Fruit fly (Drosophila melanogaster): ENCODE results near the gene Torsin.

The Torsin gene

DNA sequence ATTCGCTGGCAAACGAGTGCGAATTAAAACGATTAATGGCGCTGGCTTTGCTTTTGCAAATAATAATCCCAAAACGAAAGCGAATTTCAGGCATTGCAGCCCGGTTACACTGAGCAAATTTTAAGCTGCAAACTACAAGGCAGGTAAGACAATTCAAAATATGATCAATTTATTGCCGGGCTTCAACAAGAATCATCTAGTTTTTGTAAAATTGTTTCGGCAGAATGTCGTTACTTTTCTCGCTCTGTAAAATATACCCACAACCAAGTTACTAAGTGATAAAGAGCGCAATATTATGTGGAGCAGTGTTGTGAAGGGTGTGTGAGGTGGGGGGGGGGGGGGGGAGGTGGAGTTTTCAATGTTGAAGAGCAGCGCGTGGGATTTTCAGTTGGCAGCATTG is 34.9 kb downstream of the Torsin start (continued):
- TF ChIP-seq Eip93F (GFP tag; optimal IDR thresholded peaks at IDR 0.05) (no peak), CG6854 (GFP tag; optimal IDR thresholded peaks at IDR 0.05) (no peak), dac (GFP tag; optimal IDR thresholded peaks at IDR 0.05) (no peak), CG3032 (tag; optimal IDR thresholded peaks at IDR 0.05) (no peak), fd85E (GFP tag; optimal IDR thresholded peaks at IDR 0.05) (no peak), CG32006 (GFP tag; optimal IDR thresholded peaks at IDR 0.05) (peak; percentile 4), CG11294 (GFP tag; IDR thresholded peaks at IDR 0.05) (no peak), CG9139 (GFP tag; optimal IDR thresholded peaks at IDR 0.05) (no peak), CG11902 (GFP tag; optimal IDR thresholded peaks at IDR 0.05) (no peak), CG6276 (GFP tag; optimal IDR thresholded peaks at IDR 0.05) (no peak), CG4318 (GFP tag; optimal IDR thresholded peaks at IDR 0.05) (no peak), Sox15 (GFP tag; optimal IDR thresholded peaks at IDR 0.05) (no peak)

DNA sequence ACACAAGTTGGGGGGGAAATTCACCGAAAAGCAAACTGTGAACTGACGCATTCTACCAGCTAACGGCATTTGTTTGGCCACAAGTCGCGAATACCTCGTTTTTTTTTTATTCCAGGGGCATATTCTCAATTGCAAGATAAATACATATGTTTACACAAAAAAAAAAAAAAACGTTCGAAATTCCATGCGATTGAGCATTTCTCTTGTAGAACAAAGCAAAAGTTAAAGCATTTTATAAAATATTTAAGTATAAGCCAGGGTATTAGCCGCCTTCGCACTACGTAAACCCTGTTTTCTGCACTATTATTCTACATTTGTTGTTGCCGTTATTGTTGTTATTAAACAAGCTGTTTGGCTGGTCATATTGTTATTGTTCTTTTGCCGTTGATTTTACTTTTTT is 35.5 kb downstream of the Torsin start:
- TF ChIP-seq salr (GFP tag; optimal IDR thresholded peaks at IDR 0.05) (no peak), fkh (GFP tag; optimal IDR thresholded peaks at IDR 0.05) (peak; percentile 51), achi (GFP tag; optimal IDR thresholded peaks at IDR 0.05) (peak; percentile 15), CG8119 (GFP tag; IDR thresholded peaks at IDR 0.05) (0 out of 3 replicates have a peak, but pooled peaks have one; percentile 23), svp (GFP tag) (peak; percentile 57), dsx (GFP tag; optimal IDR thresholded peaks at IDR 0.05; ENCODE audit: poor library complexity, severe bottlenecking) (no peak), fd59A (GFP tag; optimal IDR thresholded peaks at IDR 0.05) (no peak), eg (GFP tag; IDR thresholded peaks at IDR 0.05) (peak; percentile 45; the same call in 2 of the 3 replicates), CG32006 (GFP tag; optimal IDR thresholded peaks at IDR 0.05) (peak; percentile 9), Eip78C (GFP tag) (peak; percentile 72), fd85E (GFP tag; optimal IDR thresholded peaks at IDR 0.05) (no peak), Met (GFP tag; optimal IDR thresholded peaks at IDR 0.05) (no peak), CG6163 (GFP tag; IDR thresholded peaks at IDR 0.05) (0 out of 3 replicates have a peak, but pooled peaks have one; percentile 23), CG8632 (GFP tag; optimal IDR thresholded peaks at IDR 0.05) (no peak)

DNA sequence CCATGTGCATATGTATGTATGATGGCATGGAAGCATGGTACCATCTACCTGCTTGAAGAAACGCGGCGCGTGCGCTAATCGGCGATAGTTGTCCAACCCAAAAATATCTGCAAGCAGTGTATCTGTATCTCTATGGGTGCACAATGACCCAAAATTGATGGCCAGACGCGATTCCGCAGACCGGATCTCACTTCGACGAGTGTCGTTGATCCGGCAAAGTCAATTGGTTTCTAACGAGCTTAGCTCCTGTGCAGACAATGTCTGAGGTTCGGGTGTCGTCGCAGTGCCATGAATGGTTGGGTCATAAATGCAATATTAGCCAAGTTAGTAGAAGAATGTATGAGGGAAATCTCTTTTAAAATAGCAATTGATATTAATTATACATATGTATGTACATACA is 36.2 kb downstream of the Torsin start:
- no peak for TF ChIP-seq CG10669 (GFP tag; optimal IDR thresholded peaks at IDR 0.05)
- no peak for TF ChIP-seq CG11902 (GFP tag; optimal IDR thresholded peaks at IDR 0.05)
- TF ChIP-seq salr (GFP tag; optimal IDR thresholded peaks at IDR 0.05), result no peak
- TF ChIP-seq CG11294 (GFP tag; IDR thresholded peaks at IDR 0.05), result no peak
- TF ChIP-seq CG8119 (GFP tag; IDR thresholded peaks at IDR 0.05), result no peak
- no peak for TF ChIP-seq Hr38 (GFP tag; optimal IDR thresholded peaks at IDR 0.05)
- TF ChIP-seq Eip93F (GFP tag; optimal IDR thresholded peaks at IDR 0.05), result no peak

DNA sequence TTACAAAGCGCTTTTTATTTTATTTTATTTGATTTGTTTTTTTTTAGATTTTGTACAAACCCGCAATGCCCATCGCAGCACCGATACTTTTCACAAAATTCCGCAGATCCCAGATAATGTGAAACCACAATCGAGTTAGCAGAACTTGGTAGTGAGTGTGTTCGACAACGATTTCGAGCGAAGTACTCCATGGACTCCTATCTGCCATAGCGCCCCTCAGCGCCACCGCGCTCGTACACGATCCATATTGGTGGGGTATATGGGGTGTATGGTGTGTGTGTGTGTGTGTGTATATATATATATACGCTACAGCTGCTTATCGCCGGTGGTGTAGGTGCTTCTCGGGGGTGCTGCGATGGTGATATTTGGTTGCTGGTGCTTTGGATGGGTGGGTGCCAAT is 37.4 kb downstream of the Torsin start:
- TF ChIP-seq Ets96B (tag; optimal IDR thresholded peaks at IDR 0.05), result no peak
- TF ChIP-seq salr (GFP tag; optimal IDR thresholded peaks at IDR 0.05), result no peak
- no peak for TF ChIP-seq CG11294 (GFP tag; IDR thresholded peaks at IDR 0.05)
- TF ChIP-seq Eip78C (GFP tag), result peak; percentile 26
- no peak for TF ChIP-seq Hr38 (GFP tag; optimal IDR thresholded peaks at IDR 0.05)
- no peak for TF ChIP-seq CG8319 (GFP tag; optimal IDR thresholded peaks at IDR 0.05)
- peak; percentile 35 for TF ChIP-seq vri (GFP tag; optimal IDR thresholded peaks at IDR 0.05)

DNA sequence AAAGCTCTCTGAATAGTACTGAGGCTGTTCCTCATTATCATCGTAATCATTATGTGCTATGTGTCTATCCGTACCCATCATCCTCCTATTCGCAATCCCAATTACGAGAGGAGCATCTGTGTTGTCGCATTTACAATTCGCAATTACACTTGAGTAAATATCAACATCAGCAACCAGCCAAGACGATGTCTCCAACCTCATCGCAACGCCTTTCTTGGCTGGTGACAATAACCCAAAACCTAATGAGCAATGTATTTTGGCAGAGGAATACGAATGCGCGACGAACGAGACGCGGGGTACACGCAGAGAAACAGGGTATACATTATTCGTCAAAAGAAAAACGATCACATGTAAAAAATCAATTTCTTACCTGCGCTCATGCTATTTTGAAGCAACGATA is 39.4 kb downstream of the Torsin start:
- TF ChIP-seq cyc (GFP tag; optimal IDR thresholded peaks at IDR 0.05), result no peak
- TF ChIP-seq vri (GFP tag; optimal IDR thresholded peaks at IDR 0.05), result peak; percentile 72
- no peak for TF ChIP-seq svp (GFP tag)
- no peak for TF ChIP-seq CG10669 (GFP tag; optimal IDR thresholded peaks at IDR 0.05)
- no peak for TF ChIP-seq OdsH (GFP tag; optimal IDR thresholded peaks at IDR 0.05)
- no peak for TF ChIP-seq CG6163 (GFP tag; IDR thresholded peaks at IDR 0.05)
- no peak for TF ChIP-seq CG9139 (GFP tag; optimal IDR thresholded peaks at IDR 0.05)
- TF ChIP-seq Ets96B (tag; optimal IDR thresholded peaks at IDR 0.05), result no peak
- TF ChIP-seq CG6854 (GFP tag; optimal IDR thresholded peaks at IDR 0.05), result no peak
- TF ChIP-seq CG16779 (tag; optimal IDR thresholded peaks at IDR 0.05), result no peak
- TF ChIP-seq Eip75B (GFP tag; optimal IDR thresholded peaks at IDR 0.05), result no peak
- TF ChIP-seq CG3032 (tag; optimal IDR thresholded peaks at IDR 0.05), result no peak
- TF ChIP-seq dsx (GFP tag; optimal IDR thresholded peaks at IDR 0.05; ENCODE audit: poor library complexity, severe bottlenecking), result no peak
- TF ChIP-seq Sox102F (GFP tag; optimal IDR thresholded peaks at IDR 0.05), result peak; percentile 43
- TF ChIP-seq CG6276 (GFP tag; optimal IDR thresholded peaks at IDR 0.05), result no peak
- TF ChIP-seq Sox15 (GFP tag; optimal IDR thresholded peaks at IDR 0.05), result no peak
- no peak for TF ChIP-seq eg (GFP tag; IDR thresholded peaks at IDR 0.05)
- TF ChIP-seq CG4318 (GFP tag; optimal IDR thresholded peaks at IDR 0.05), result no peak
- TF ChIP-seq Sox14 (GFP tag; optimal IDR thresholded peaks at IDR 0.05), result no peak
- no peak for TF ChIP-seq CG8632 (GFP tag; optimal IDR thresholded peaks at IDR 0.05)
- TF ChIP-seq ss (GFP tag; optimal IDR thresholded peaks at IDR 0.05), result no peak
- no peak for TF ChIP-seq Blimp-1 (GFP tag; optimal IDR thresholded peaks at IDR 0.05)
- TF ChIP-seq CG6792 (GFP tag; optimal IDR thresholded peaks at IDR 0.05), result no peak
- peak; percentile 33 for TF ChIP-seq fkh (GFP tag; optimal IDR thresholded peaks at IDR 0.05)
- no peak for TF ChIP-seq Eip93F (GFP tag; optimal IDR thresholded peaks at IDR 0.05)
- TF ChIP-seq topi (GFP tag; optimal IDR thresholded peaks at IDR 0.05), result no peak
- TF ChIP-seq CG11902 (GFP tag; optimal IDR thresholded peaks at IDR 0.05), result no peak
- no peak for TF ChIP-seq Hr4 (GFP tag; optimal IDR thresholded peaks at IDR 0.05)
- no peak for TF ChIP-seq CG34406 (GFP tag; optimal IDR thresholded peaks at IDR 0.05)

Data from whole organism, prepupa.